Fruit fly (Drosophila melanogaster) whole organism, embryonic: ENCODE measurements around the gene CG4730.
A peak's percentile ranks its signal among the peaks of the same experiment; 100 is the strongest.

Experiments used
- Awh ChIP-seq: fragments of 200-800 bp; sonication (Bioruptor generic); IDR thresholded peaks from 2 replicates; pipeline ENCODE4, ENCODE4 v1.3.6; 2022; ENCODE audit warnings: missing biosample characterization, missing genetic modification characterization
- C15 ChIP-seq: fragments of 200-800 bp; sonication (Bioruptor generic); IDR thresholded peaks from 3 replicates; pipeline ENCODE4 v1.3.6; 2022; ENCODE audit warnings: missing biosample characterization, missing genetic modification characterization
- CG10462 ChIP-seq: fragments of 200-800 bp; sonication (Bioruptor generic); optimal IDR thresholded peaks from 2 replicates; lab custom pipeline; 2016; ENCODE audit warnings: missing biosample characterization, missing genetic modification characterization
- CG11093 ChIP-seq: fragments of 200-800 bp; sonication (Bioruptor generic); IDR thresholded peaks from 3 replicates; pipeline ENCODE4 v1.3.6; 2022; ENCODE audit warnings: missing biosample characterization, missing genetic modification characterization
- CG11247 ChIP-seq: fragments of 200-800 bp; sonication (Bioruptor generic); IDR thresholded peaks from 2 replicates; pipeline ENCODE4 v1.3.6; 2022; ENCODE audit warnings: missing biosample characterization, missing genetic modification characterization
- CG11696 ChIP-seq: fragments of 200-800 bp; sonication (Bioruptor generic); IDR thresholded peaks from 2 replicates; pipeline ENCODE4 v1.3.6; 2022; ENCODE audit warnings: missing biosample characterization, missing genetic modification characterization
- CG15514 ChIP-seq: fragments of 200-800 bp; sonication (Bioruptor generic); optimal IDR thresholded peaks from 3 replicates; lab custom pipeline; 2017; ENCODE audit warnings: missing biosample characterization, missing genetic modification characterization, mild to moderate bottlenecking, moderate library complexity, missing genetic modification reagents
- CG30020 ChIP-seq: fragments of 200-800 bp; optimal IDR thresholded peaks from 2 replicates; lab custom pipeline; 2019; ENCODE audit warnings: missing biosample characterization, mild to moderate bottlenecking, missing genetic modification characterization, moderate library complexity
- CG3163 ChIP-seq: fragments of 200-800 bp; sonication (Bioruptor generic); optimal IDR thresholded peaks from 3 replicates; lab custom pipeline; 2016; ENCODE audit warnings: missing biosample characterization, missing genetic modification characterization
- CG33557 ChIP-seq: fragments of 200-800 bp; sonication (Bioruptor generic); optimal IDR thresholded peaks from 2 replicates; lab custom pipeline; 2019; ENCODE audit warnings: missing biosample characterization, mild to moderate bottlenecking, missing genetic modification characterization, moderate library complexity
- CG4328 ChIP-seq: fragments of 200-800 bp; sonication (Bioruptor generic); optimal IDR thresholded peaks from 3 replicates; lab custom pipeline; 2017; ENCODE audit warnings: missing biosample characterization, missing genetic modification reagents, missing genetic modification characterization
- CG6654 ChIP-seq: fragments of 200-800 bp; sonication (Bioruptor generic); optimal IDR thresholded peaks from 2 replicates; lab custom pipeline; 2017; ENCODE audit warnings: missing biosample characterization, mild to moderate bottlenecking, missing genetic modification characterization
- CG6813 ChIP-seq: fragments of 200-800 bp; sonication (Bioruptor generic); optimal IDR thresholded peaks from 2 replicates; lab custom pipeline; 2017; ENCODE audit warnings: missing biosample characterization, missing genetic modification characterization, mild to moderate bottlenecking, moderate library complexity, missing genetic modification reagents
- CG7357 ChIP-seq: fragments of 200-800 bp; sonication (Bioruptor generic); IDR thresholded peaks from 3 replicates; pipeline ENCODE4 v1.3.6; 2022; ENCODE audit warnings: missing biosample characterization, missing genetic modification characterization
- CG7987 ChIP-seq: fragments of 200-800 bp; sonication (Bioruptor generic); optimal IDR thresholded peaks from 2 replicates; lab custom pipeline; 2018; ENCODE audit warnings: missing biosample characterization, mild to moderate bottlenecking, missing genetic modification characterization, moderate library complexity
- CHES-1-like ChIP-seq: fragments of 200-800 bp; sonication (Bioruptor generic); optimal IDR thresholded peaks from 2 replicates; lab custom pipeline; 2016; ENCODE audit warnings: missing biosample characterization, missing genetic modification characterization
- CTCF ChIP-seq: fragments of 200-800 bp; sonication (Bioruptor generic); optimal IDR thresholded peaks from 2 replicates; lab custom pipeline; 2017; ENCODE audit warnings: missing biosample characterization, mild to moderate bottlenecking, missing genetic modification characterization, moderate library complexity
- D19A ChIP-seq: fragments of 200-800 bp; optimal IDR thresholded peaks from 3 replicates; lab custom pipeline; 2019; ENCODE audit warnings: missing biosample characterization, mild to moderate bottlenecking, missing genetic modification characterization, moderate library complexity
- Dad ChIP-seq: fragments of 200-800 bp; sonication (Bioruptor generic); optimal IDR thresholded peaks from 3 replicates; lab custom pipeline; 2016; ENCODE audit warnings: missing biosample characterization, missing genetic modification characterization
- Elba2 ChIP-seq: fragments of 200-800 bp; sonication (Bioruptor generic); optimal IDR thresholded peaks from 3 replicates; lab custom pipeline; 2016; ENCODE audit warnings: missing biosample characterization, missing genetic modification characterization
- Mad ChIP-seq: fragments of 200-800 bp; sonication (Bioruptor generic); optimal IDR thresholded peaks from 2 replicates; lab custom pipeline; 2016; ENCODE audit warnings: missing biosample characterization, missing genetic modification characterization
- Mes4 ChIP-seq: fragments of 200-800 bp; sonication (Bioruptor generic); optimal IDR thresholded peaks from 2 replicates; lab custom pipeline; 2016; ENCODE audit warnings: missing biosample characterization, missing genetic modification characterization
- Opbp ChIP-seq: fragments of 200-800 bp; sonication (Bioruptor generic); IDR thresholded peaks from 3 replicates; pipeline ENCODE4 v1.3.6; 2022; ENCODE audit warnings: missing biosample characterization, missing genetic modification characterization; ENCODE audit not compliant: partially characterized antibody
- Optix ChIP-seq: fragments of 200-800 bp; sonication (Bioruptor generic); IDR thresholded peaks from 3 replicates; pipeline ENCODE4 v1.3.6; 2022; ENCODE audit warnings: missing biosample characterization, missing genetic modification characterization
- Sin3A ChIP-seq: fragments of >200 bp; optimal IDR thresholded peaks from 2 replicates; lab custom pipeline; 2018
- Sry-β ChIP-seq: fragments of 200-800 bp; sonication (Bioruptor generic); optimal IDR thresholded peaks from 2 replicates; lab custom pipeline; 2018; ENCODE audit warnings: missing biosample characterization, mild to moderate bottlenecking, missing genetic modification characterization, moderate library complexity
- Usf ChIP-seq: fragments of 200-800 bp; sonication (Bioruptor generic); optimal IDR thresholded peaks from 2 replicates; lab custom pipeline; 2017; ENCODE audit warnings: missing genotype, missing biosample characterization, missing genetic modification characterization
- ab ChIP-seq: fragments of 200-800 bp; sonication (Bioruptor generic); optimal IDR thresholded peaks from 2 replicates; lab custom pipeline; 2016; ENCODE audit warnings: missing biosample characterization, missing genetic modification characterization
- ato ChIP-seq: fragments of 200-800 bp; sonication (Bioruptor generic); IDR thresholded peaks from 2 replicates; pipeline ENCODE4 v1.3.6; 2022; ENCODE audit warnings: missing biosample characterization, missing genetic modification characterization; ENCODE audit not compliant: partially characterized antibody
- bsh ChIP-seq, 2 experiments: fragments of 200-800 bp; sonication (Bioruptor generic); optimal IDR thresholded peaks; 2 replicates each; lab custom pipeline; 2017 to 2018; ENCODE audit warnings: mild to moderate bottlenecking in 2 of 2, missing biosample characterization in 2 of 2, missing genetic modification characterization in 2 of 2, moderate library complexity in 1 of 2
- chinmo ChIP-seq: fragments of 200-800 bp; sonication (Bioruptor generic); IDR thresholded peaks from 4 replicates; pipeline ENCODE4 v1.3.6; 2022; ENCODE audit warnings: missing biosample characterization, missing genetic modification characterization; ENCODE audit not compliant: partially characterized antibody
- crol ChIP-seq: fragments of 200-800 bp; sonication (Bioruptor generic); IDR thresholded peaks from 2 replicates; pipeline ENCODE4 v1.3.6; 2022; ENCODE audit warnings: missing biosample characterization, missing genetic modification characterization
- dati ChIP-seq: fragments of 200-800 bp; sonication (Bioruptor generic); IDR thresholded peaks from 2 replicates; pipeline ENCODE4 v1.3.6; 2022; ENCODE audit warnings: missing biosample characterization, missing genetic modification characterization
- dmrt11E ChIP-seq: fragments of 200-800 bp; sonication (Bioruptor generic); optimal IDR thresholded peaks from 3 replicates; lab custom pipeline; 2018; ENCODE audit warnings: missing biosample characterization, mild to moderate bottlenecking, missing genetic modification characterization, moderate library complexity
- ftz-f1 ChIP-seq: fragments of 200-800 bp; sonication (Bioruptor generic); optimal IDR thresholded peaks from 2 replicates; lab custom pipeline; 2016; ENCODE audit warnings: missing biosample characterization, missing genetic modification characterization
- grau ChIP-seq: fragments of 200-800 bp; optimal IDR thresholded peaks from 3 replicates; lab custom pipeline; 2019; ENCODE audit warnings: missing biosample characterization, mild to moderate bottlenecking, missing genetic modification characterization, moderate library complexity
- gsb ChIP-seq: fragments of 200-800 bp; sonication (Bioruptor generic); IDR thresholded peaks from 2 replicates; pipeline ENCODE4 v1.3.6; 2022; ENCODE audit warnings: missing biosample characterization, missing genetic modification characterization
- hbn ChIP-seq: fragments of 200-800 bp; sonication (Bioruptor generic); IDR thresholded peaks from 2 replicates; pipeline ENCODE4 v1.3.6; 2022; ENCODE audit warnings: missing biosample characterization, missing genetic modification characterization; ENCODE audit not compliant: partially characterized antibody
- hth ChIP-seq: fragments of >200 bp; optimal IDR thresholded peaks from 2 replicates; lab custom pipeline; 2017; ENCODE audit warnings: inconsistent platforms
- inv ChIP-seq: fragments of 200-800 bp; sonication (Bioruptor generic); IDR thresholded peaks from 2 replicates; pipeline ENCODE4 v1.3.6; 2022; ENCODE audit warnings: missing biosample characterization, missing genetic modification characterization; ENCODE audit not compliant: partially characterized antibody
- jumu ChIP-seq: fragments of 200-800 bp; sonication (Bioruptor generic); optimal IDR thresholded peaks from 3 replicates; lab custom pipeline; 2016; ENCODE audit warnings: missing biosample characterization, missing genetic modification characterization
- klu ChIP-seq: fragments of 200-800 bp; sonication (Bioruptor generic); IDR thresholded peaks from 2 replicates; pipeline ENCODE4 v1.3.6; 2022; ENCODE audit warnings: missing biosample characterization, missing genetic modification characterization
- maf-S ChIP-seq: fragments of 200-800 bp; sonication (Bioruptor generic); optimal IDR thresholded peaks from 2 replicates; lab custom pipeline; 2016; ENCODE audit warnings: missing biosample characterization, missing genetic modification characterization
- nmo ChIP-seq: fragments of 200-800 bp; sonication (Bioruptor generic); optimal IDR thresholded peaks from 2 replicates; lab custom pipeline; 2018; ENCODE audit warnings: missing biosample characterization, mild to moderate bottlenecking, missing genetic modification characterization, moderate library complexity
- pb ChIP-seq: fragments of 200-800 bp; sonication (Bioruptor generic); optimal IDR thresholded peaks from 3 replicates; lab custom pipeline; 2016; ENCODE audit warnings: missing biosample characterization, missing genetic modification characterization
- peb ChIP-seq: fragments of 200-800 bp; sonication (Bioruptor generic); IDR thresholded peaks from 2 replicates; pipeline ENCODE4 v1.3.6; 2022; ENCODE audit warnings: missing biosample characterization, missing genetic modification characterization
- slp2 ChIP-seq: fragments of 200-800 bp; sonication (Bioruptor generic); optimal IDR thresholded peaks from 2 replicates; lab custom pipeline; 2016; ENCODE audit warnings: missing biosample characterization, missing genetic modification characterization
- sna ChIP-seq: fragments of 200-800 bp; sonication (Bioruptor generic); IDR thresholded peaks from 2 replicates; pipeline ENCODE4 v1.3.6; 2022; ENCODE audit warnings: missing biosample characterization, missing genetic modification characterization; ENCODE audit not compliant: partially characterized antibody
- sob ChIP-seq: fragments of 200-800 bp; sonication (Bioruptor generic); IDR thresholded peaks from 2 replicates; pipeline ENCODE4 v1.3.6; 2022; ENCODE audit warnings: missing biosample characterization, missing genetic modification characterization
- trh ChIP-seq: fragments of 200-800 bp; sonication (Bioruptor generic); optimal IDR thresholded peaks from 2 replicates; lab custom pipeline; 2016; ENCODE audit warnings: missing biosample characterization, missing genetic modification characterization
- usp ChIP-seq: fragments of >200 bp; optimal IDR thresholded peaks from 2 replicates; lab custom pipeline; 2017; ENCODE audit warnings: missing biosample characterization, missing genetic modification characterization
- zen ChIP-seq: fragments of 200-800 bp; sonication (Bioruptor generic); optimal IDR thresholded peaks from 3 replicates; lab custom pipeline; 2018; ENCODE audit warnings: missing biosample characterization, mild to moderate bottlenecking, missing genetic modification characterization, moderate library complexity

CG4730 gene

dm6 chr3R:25661531-25662193, 16.8 kb downstream of the CG4730 start, which contains the start of gene RASSF8 (continued):
- TF ChIP-seq dati (GFP tag; lab: Robert Waterston, UW) (no peak), CG33557 (GFP tag; lab: Kevin White, UChicago) (no peak), D19A (tag; lab: Kevin White, UChicago) (no peak), crol (no peak), CG7987 (GFP tag; lab: Kevin White, UChicago) (no peak), ab (GFP tag; lab: Kevin White, UChicago) (no peak), Sry-β (GFP tag; lab: Kevin White, UChicago) (no peak), nmo (peak; percentile 42), gsb (GFP tag; lab: Robert Waterston, UW) (no peak), Optix (GFP tag; lab: Robert Waterston, UW) (no peak), trh (no peak), chinmo (GFP tag; lab: Robert Waterston, UW) (peak; percentile 90), maf-S (GFP tag; lab: Kevin White, UChicago) (no peak), Mes4 (GFP tag; lab: Kevin White, UChicago) (no peak), inv (GFP tag; lab: Robert Waterston, UW) (peak; percentile 54; the same call in 1 of the 2 replicates), bsh (GFP tag; optimal IDR thresholded peaks at IDR 0.05; lab: Kevin White, UChicago) (peak in 1 of 2 experiments; percentile 16), CG10462 (GFP tag; lab: Kevin White, UChicago) (no peak), ftz-f1 (no peak), Dad (GFP tag; lab: Kevin White, UChicago) (no peak), slp2 (GFP tag; lab: Kevin White, UChicago) (no peak), sob (GFP tag; lab: Robert Waterston, UW) (no peak), dmrt11E (tag; lab: Kevin White, UChicago) (no peak), Opbp (GFP tag; lab: Robert Waterston, UW) (peak; percentile 68; the same call in 2 of the 3 replicates), CG4328 (GFP tag; lab: Kevin White, UChicago) (no peak), CHES-1-like (GFP tag; lab: Kevin White, UChicago) (peak; percentile 21), C15 (no peak), hbn (peak; percentile 48; the same call in 1 of the 2 replicates), Mad (no peak), CG6654 (GFP tag; lab: Kevin White, UChicago) (no peak), CG11247 (no peak), sna (GFP tag; lab: Robert Waterston, UW) (peak; percentile 46; the same call in 1 of the 2 replicates), grau (tag; lab: Kevin White, UChicago) (no peak), CG11093 (no peak), usp (GFP tag; lab: Kevin White, UChicago) (no peak), Usf (no peak), klu (GFP tag; lab: Robert Waterston, UW) (no peak), Elba2 (GFP tag; lab: Kevin White, UChicago) (peak; percentile 20), CG6813 (GFP tag; lab: Kevin White, UChicago) (no peak), peb (no peak), Awh (no peak), CG11696 (no peak), CG3163 (GFP tag; lab: Kevin White, UChicago) (no peak), CG15514 (GFP tag; lab: Kevin White, UChicago) (peak; percentile 95), CG30020 (tag; lab: Kevin White, UChicago) (no peak), CTCF (GFP tag; lab: Kevin White, UChicago) (no peak), jumu (GFP tag; lab: Kevin White, UChicago) (no peak), zen (no peak), pb (GFP tag; lab: Kevin White, UChicago) (no peak), CG7357 (GFP tag; lab: Robert Waterston, UW) (no peak), hth (lab: Kevin White, UChicago) (no peak), ato (GFP tag; lab: Robert Waterston, UW) (no peak), Sin3A (lab: Kevin White, UChicago) (peak; percentile 41)
